Fruit fly (Drosophila melanogaster) whole organism, embryonic: ENCODE measurements around the gene alphaSnap.

Experiments
- BEAF-32 ChIP-seq: fragments of 200-800 bp; sonication (Bioruptor generic); optimal IDR thresholded peaks from 3 replicates; lab custom pipeline; 2017; ENCODE audit warnings: missing biosample characterization, missing genetic modification characterization, mild to moderate bottlenecking, moderate library complexity, missing genetic modification reagents
- Bgb ChIP-seq: fragments of 200-800 bp; sonication (Bioruptor generic); IDR thresholded peaks from 2 replicates; pipeline ENCODE4 v1.3.6; 2022; ENCODE audit warnings: missing biosample characterization, missing genetic modification characterization; ENCODE audit not compliant: partially characterized antibody
- Blimp-1 ChIP-seq: fragments of 200-800 bp; sonication (Bioruptor generic); optimal IDR thresholded peaks from 3 replicates; lab custom pipeline; 2018; ENCODE audit warnings: missing biosample characterization, missing genetic modification characterization, mild to moderate bottlenecking, moderate library complexity, missing genetic modification reagents
- CG11456 ChIP-seq: fragments of 200-800 bp; sonication (Bioruptor generic); IDR thresholded peaks from 3 replicates; pipeline ENCODE4 v1.3.6; 2022; ENCODE audit warnings: missing biosample characterization, missing genetic modification characterization
- CG11560 ChIP-seq: fragments of 200-800 bp; sonication (Bioruptor generic); IDR thresholded peaks from 3 replicates; pipeline ENCODE4 v1.3.6; 2022; ENCODE audit warnings: missing biosample characterization, missing genetic modification characterization
- CG12155 ChIP-seq: fragments of 200-800 bp; sonication (Bioruptor generic); optimal IDR thresholded peaks from 3 replicates; lab custom pipeline; 2016; ENCODE audit warnings: missing biosample characterization, missing genetic modification characterization
- CG13296 ChIP-seq: fragments of 200-800 bp; sonication (Bioruptor generic); optimal IDR thresholded peaks from 3 replicates; lab custom pipeline; 2018; ENCODE audit warnings: missing biosample characterization, mild to moderate bottlenecking, missing genetic modification characterization
- CG1647 ChIP-seq: fragments of 200-800 bp; sonication (Bioruptor generic); optimal IDR thresholded peaks from 3 replicates; lab custom pipeline; 2016; ENCODE audit warnings: missing biosample characterization, missing genetic modification characterization
- CG16813 ChIP-seq: fragments of 200-800 bp; sonication (Bioruptor generic); IDR thresholded peaks from 3 replicates; pipeline ENCODE4 v1.3.6; 2022; ENCODE audit warnings: missing biosample characterization, missing genetic modification characterization; ENCODE audit not compliant: partially characterized antibody
- CG18476 ChIP-seq: fragments of 200-800 bp; sonication (Bioruptor generic); optimal IDR thresholded peaks from 2 replicates; lab custom pipeline; 2016; ENCODE audit warnings: missing biosample characterization, mild to moderate bottlenecking, missing genetic modification characterization
- CG2199 ChIP-seq: fragments of 200-800 bp; sonication (Bioruptor generic); IDR thresholded peaks from 3 replicates; pipeline ENCODE4 v1.3.6; 2022; ENCODE audit warnings: missing biosample characterization, missing genetic modification characterization
- CG6791 ChIP-seq: fragments of 200-800 bp; sonication (Bioruptor generic); IDR thresholded peaks from 3 replicates; pipeline ENCODE4 v1.3.6; 2022; ENCODE audit warnings: missing biosample characterization, missing genetic modification characterization; ENCODE audit not compliant: partially characterized antibody
- CG8281 ChIP-seq: fragments of 200-800 bp; sonication (Bioruptor generic); optimal IDR thresholded peaks from 2 replicates; lab custom pipeline; 2018; ENCODE audit warnings: missing biosample characterization, mild to moderate bottlenecking, missing genetic modification characterization, moderate library complexity
- CG9932 ChIP-seq: fragments of 200-800 bp; sonication (Bioruptor generic); IDR thresholded peaks from 2 replicates; pipeline ENCODE4 v1.3.6; 2022; ENCODE audit warnings: missing biosample characterization, missing genetic modification characterization
- CTCF ChIP-seq: fragments of 200-800 bp; sonication (Bioruptor generic); optimal IDR thresholded peaks from 2 replicates; lab custom pipeline; 2017; ENCODE audit warnings: missing biosample characterization, mild to moderate bottlenecking, missing genetic modification characterization, moderate library complexity
- Dfd ChIP-seq, 2 experiments: fragments of >200 bp; optimal IDR thresholded peaks; 2 replicates each; lab custom pipeline; 2017; ENCODE audit warnings: missing biosample characterization in 2 of 2, missing genetic modification characterization in 2 of 2
- Dll ChIP-seq: fragments of 200-800 bp; sonication (Bioruptor generic); IDR thresholded peaks from 4 replicates; pipeline ENCODE4 v1.3.6; 2022; ENCODE audit warnings: missing biosample characterization, missing genetic modification characterization; ENCODE audit not compliant: partially characterized antibody
- Hr3 ChIP-seq: fragments of 200-800 bp; sonication (Bioruptor generic); optimal IDR thresholded peaks from 3 replicates; lab custom pipeline; 2016; ENCODE audit warnings: missing biosample characterization, missing genetic modification characterization
- Med ChIP-seq: fragments of 200-800 bp; sonication (Bioruptor generic); peaks from one replicate; lab custom pipeline; 2016; ENCODE audit warnings: missing biosample characterization, missing genetic modification characterization, mild to moderate bottlenecking, inconsistent platforms, moderate library complexity
- Myb ChIP-seq: fragments of 200-800 bp; sonication (Bioruptor generic); optimal IDR thresholded peaks from 2 replicates; lab custom pipeline; 2016; ENCODE audit warnings: missing biosample characterization, missing genetic modification characterization
- Pdp1 ChIP-seq, 2 experiments: fragments of 200-800 bp; sonication (Bioruptor generic); optimal IDR thresholded peaks; 3 replicates each; lab custom pipeline; 2016; ENCODE audit warnings: missing biosample characterization in 2 of 2, missing genetic modification characterization in 2 of 2, mild to moderate bottlenecking in 1 of 2, moderate library complexity in 1 of 2
- Poxn ChIP-seq: fragments of 200-800 bp; sonication (Bioruptor generic); IDR thresholded peaks from 2 replicates; pipeline ENCODE4 v1.3.6; 2022; ENCODE audit warnings: missing biosample characterization, missing genetic modification characterization
- Xrp1 ChIP-seq: fragments of 200-800 bp; sonication (Bioruptor generic); IDR thresholded peaks from 2 replicates; pipeline ENCODE4 v1.3.6; 2022; ENCODE audit warnings: missing biosample characterization, missing genetic modification characterization
- amos ChIP-seq: fragments of 200-800 bp; sonication (Bioruptor generic); IDR thresholded peaks from 2 replicates; pipeline ENCODE4 v1.3.6; 2022; ENCODE audit warnings: missing biosample characterization, missing genetic modification characterization; ENCODE audit not compliant: partially characterized antibody
- ara ChIP-seq: fragments of 200-800 bp; sonication (Bioruptor generic); IDR thresholded peaks from 2 replicates; pipeline ENCODE4 v1.3.6; 2022; ENCODE audit warnings: missing biosample characterization, missing genetic modification characterization
- bbx ChIP-seq: fragments of 200-800 bp; sonication (Bioruptor generic); IDR thresholded peaks from 2 replicates; pipeline ENCODE4 v1.3.6; 2022; ENCODE audit warnings: missing biosample characterization, missing genetic modification characterization; ENCODE audit not compliant: partially characterized antibody
- bsh ChIP-seq, 2 experiments: fragments of 200-800 bp; sonication (Bioruptor generic); optimal IDR thresholded peaks; 2 replicates each; lab custom pipeline; 2017 to 2018; ENCODE audit warnings: mild to moderate bottlenecking in 2 of 2, missing biosample characterization in 2 of 2, missing genetic modification characterization in 2 of 2, moderate library complexity in 1 of 2
- chn ChIP-seq: fragments of 200-800 bp; sonication (Bioruptor generic); optimal IDR thresholded peaks from 2 replicates; lab custom pipeline; 2016; ENCODE audit warnings: missing biosample characterization, missing genetic modification characterization
- eve ChIP-seq, 2 experiments: fragments of >200 bp; optimal IDR thresholded peaks; 2 replicates each; lab custom pipeline; 2017; ENCODE audit warnings: missing biosample characterization in 2 of 2, missing genetic modification characterization in 2 of 2
- fd3F ChIP-seq: fragments of 200-800 bp; sonication (Bioruptor generic); optimal IDR thresholded peaks from 2 replicates; lab custom pipeline; 2018; ENCODE audit warnings: missing biosample characterization, mild to moderate bottlenecking, missing genetic modification characterization, moderate library complexity
- hkb ChIP-seq, 2 experiments: fragments of 200-800 bp in 1 of 2; fragments of >200 bp in 1 of 2; sonication (Bioruptor generic) in 1 of 2; IDR thresholded peaks in 1 of 2; optimal IDR thresholded peaks in 1 of 2; 2 replicates each; pipeline versions ENCODE4 v1.3.6 to Lab custom; 2017 to 2022; ENCODE audit warnings: missing biosample characterization in 1 of 2, missing genetic modification characterization in 1 of 2
- inv ChIP-seq: fragments of 200-800 bp; sonication (Bioruptor generic); IDR thresholded peaks from 2 replicates; pipeline ENCODE4 v1.3.6; 2022; ENCODE audit warnings: missing biosample characterization, missing genetic modification characterization; ENCODE audit not compliant: partially characterized antibody
- knrl ChIP-seq: fragments of 200-800 bp; sonication (Bioruptor generic); IDR thresholded peaks from 3 replicates; pipeline ENCODE4 v1.3.6; 2022; ENCODE audit warnings: missing biosample characterization, missing genetic modification characterization; ENCODE audit not compliant: partially characterized antibody
- lov ChIP-seq, 2 experiments: fragments of 200-800 bp in 1 of 2; fragments of >200 bp in 1 of 2; sonication (Bioruptor generic) in 1 of 2; IDR thresholded peaks in 1 of 2; optimal IDR thresholded peaks in 1 of 2; 2 replicates in 1 of 2; 3 replicates in 1 of 2; pipeline versions ENCODE4 v1.3.6 to Lab custom; 2017 to 2022; ENCODE audit warnings: missing biosample characterization in 1 of 2, missing genetic modification characterization in 1 of 2
- scrt ChIP-seq: fragments of 200-800 bp; sonication (Bioruptor generic); optimal IDR thresholded peaks from 2 replicates; lab custom pipeline; 2018; ENCODE audit warnings: missing biosample characterization, mild to moderate bottlenecking, missing genetic modification characterization, moderate library complexity
- sens ChIP-seq: fragments of 200-800 bp; sonication (Bioruptor generic); peaks from one replicate; lab custom pipeline; 2016; ENCODE audit warnings: missing biosample characterization, missing genetic modification characterization
- seq ChIP-seq: fragments of 200-800 bp; sonication (Bioruptor generic); IDR thresholded peaks from 2 replicates; pipeline ENCODE4 v1.3.6; 2022; ENCODE audit warnings: missing biosample characterization, missing genetic modification characterization
- stwl ChIP-seq: fragments of 200-800 bp; sonication (Bioruptor generic); optimal IDR thresholded peaks from 3 replicates; lab custom pipeline; 2018; ENCODE audit warnings: missing biosample characterization, mild to moderate bottlenecking, missing genetic modification characterization, moderate library complexity
- vvl ChIP-seq: fragments of 200-800 bp; sonication (Bioruptor generic); IDR thresholded peaks from 2 replicates; pipeline ENCODE4 v1.3.6; 2022; ENCODE audit warnings: missing biosample characterization, missing genetic modification characterization

Gene alphaSnap

dm6 chr3L:20316956-20317589 lies 3.6 kb downstream of the alphaSnap start, which contains the start of gene Spn77Ba (continued):
- peak; percentile 42 for TF ChIP-seq CG8281 (tag; lab: Kevin White, UChicago)
- peak in 1 of 2 experiments; percentile 50 for TF ChIP-seq Pdp1 (GFP tag; optimal IDR thresholded peaks at IDR 0.05; lab: Kevin White, UChicago)
- no peak for TF ChIP-seq ara (GFP tag; lab: Robert Waterston, UW)

dm6 chr3L:20317751-20318150 lies 4.3 kb downstream of the alphaSnap start:
- TF ChIP-seq CG12155 (GFP tag; lab: Kevin White, UChicago): no peak
- TF ChIP-seq CG18476 (GFP tag; lab: Kevin White, UChicago): no peak
- no peak for TF ChIP-seq hkb (optimal IDR thresholded peaks at IDR 0.05; lab: Kevin White, UChicago)
- 0 out of 2 replicates have a peak, but pooled peaks have one; percentile 11 for TF ChIP-seq hkb (GFP tag; IDR thresholded peaks at IDR 0.05; lab: Robert Waterston, UW)
- TF ChIP-seq sens (GFP tag; lab: Kevin White, UChicago): peak; percentile 83
- TF ChIP-seq vvl (GFP tag; lab: Robert Waterston, UW): no peak
- TF ChIP-seq CG1647 (GFP tag; lab: Kevin White, UChicago): no peak
- TF ChIP-seq eve (GFP tag; optimal IDR thresholded peaks at IDR 0.05; lab: Kevin White, UChicago): peak in 1 of 2 experiments; percentile 59
- TF ChIP-seq chn: no peak
- no peak for TF ChIP-seq lov (optimal IDR thresholded peaks at IDR 0.05; lab: Kevin White, UChicago)
- TF ChIP-seq lov (GFP tag; IDR thresholded peaks at IDR 0.05; lab: Robert Waterston, UW): no peak
- TF ChIP-seq Blimp-1 (GFP tag; lab: Kevin White, UChicago): no peak
- TF ChIP-seq Med: peak; percentile 0
- TF ChIP-seq inv (GFP tag; lab: Robert Waterston, UW): no peak
- no peak for TF ChIP-seq CG11560 (tag; lab: Robert Waterston, UW)
- peak; percentile 8 for TF ChIP-seq fd3F (GFP tag; lab: Kevin White, UChicago)
- TF ChIP-seq Myb (GFP tag; lab: Kevin White, UChicago): no peak
- no peak for TF ChIP-seq CG13296 (GFP tag; lab: Kevin White, UChicago)
- TF ChIP-seq bsh (GFP tag; optimal IDR thresholded peaks at IDR 0.05; lab: Kevin White, UChicago): peak in 1 of 2 experiments; percentile 21
- TF ChIP-seq Dfd (GFP tag; optimal IDR thresholded peaks at IDR 0.05; lab: Kevin White, UChicago): no peak
- 0 out of 2 replicates have a peak, but pooled peaks have one; percentile 10 for TF ChIP-seq Xrp1 (GFP tag; lab: Robert Waterston, UW)

- peak; percentile 82 for TF ChIP-seq CG2199
- TF ChIP-seq bbx: peak; percentile 43; the same call in 1 of the 2 replicates
- TF ChIP-seq CTCF (GFP tag; lab: Kevin White, UChicago): peak; percentile 91
- TF ChIP-seq CG6791: peak; percentile 51; the same call in 2 of the 3 replicates
- no peak for TF ChIP-seq Dll (GFP tag; lab: Robert Waterston, UW)
- peak; percentile 57 for TF ChIP-seq amos (GFP tag; lab: Robert Waterston, UW)
- TF ChIP-seq Bgb (GFP tag; lab: Robert Waterston, UW): peak; percentile 65
- peak; percentile 49; the same call in 1 of the 3 replicates for TF ChIP-seq knrl (GFP tag; lab: Robert Waterston, UW)
- TF ChIP-seq BEAF-32 (GFP tag; lab: Kevin White, UChicago): peak; percentile 52
- no peak for TF ChIP-seq Hr3 (GFP tag; lab: Kevin White, UChicago)
- peak; percentile 53 for TF ChIP-seq CG16813 (GFP tag; lab: Robert Waterston, UW)
- peak; percentile 42; the same call in 1 of the 3 replicates for TF ChIP-seq CG11456 (GFP tag; lab: Robert Waterston, UW)
- no peak for TF ChIP-seq seq
- no peak for TF ChIP-seq Poxn
- TF ChIP-seq scrt (GFP tag; lab: Kevin White, UChicago): no peak
- TF ChIP-seq CG9932 (GFP tag; lab: Robert Waterston, UW): 0 out of 2 replicates have a peak, but pooled peaks have one; percentile 14
- TF ChIP-seq stwl: peak; percentile 12
- TF ChIP-seq chn: no peak
Measured at dm6 chr3L:20320044-20320443, 6.6 kb downstream of the alphaSnap start.
